Worm (Caenorhabditis elegans) whole organism, L4 larva: Measurements from ENCODE around the gene snt-1.
A peak's percentile ranks its signal among the peaks of the same experiment; 100 is the strongest.

ENCODE experiments used
- F37D6.2 ChIP-seq: sonication (generic microtip); optimal IDR thresholded peaks from 2 replicates; lab custom pipeline; 2016; ENCODE audit warnings: mild to moderate bottlenecking, missing genetic modification characterization, missing compliant biosample characterization
- aha-1 ChIP-seq: fragments of 150-350 bp; peaks from one replicate; lab custom pipeline; 2014; ENCODE audit warnings: missing biosample characterization, missing genetic modification characterization
- ceh-20 ChIP-seq: fragments of 200-800 bp; sonication (Bioruptor generic); IDR thresholded peaks from 2 replicates; pipeline ENCODE4 v1.3.6; 2022; ENCODE audit warnings: missing genetic modification reagents, missing genetic modification characterization, missing compliant biosample characterization
- ces-1 ChIP-seq: fragments of 150-350 bp; sonication (generic microtip); optimal IDR thresholded peaks from 4 replicates; lab custom pipeline; 2014; ENCODE audit warnings: missing biosample characterization, missing genetic modification reagents, missing genetic modification characterization
- cey-2 ChIP-seq: sonication (generic microtip); optimal IDR thresholded peaks from 3 replicates; lab custom pipeline; 2017; ENCODE audit warnings: missing genetic modification characterization, mild to moderate bottlenecking, missing compliant biosample characterization, antibody characterized with exemption, borderline replicate concordance; ENCODE audit not compliant: insufficient read depth
- daf-16 ChIP-seq, 3 experiments: sonication (generic microtip); optimal IDR thresholded peaks; 2 replicates each; lab custom pipeline; 2016 to 2017; ENCODE audit warnings: missing genetic modification characterization in 3 of 3, missing genetic modification reagents in 3 of 3, mild to moderate bottlenecking in 2 of 3, missing compliant biosample characterization in 2 of 3, missing biosample characterization in 1 of 3, moderate library complexity in 1 of 3
- daf-19 ChIP-seq: fragments of 200-800 bp; sonication (Bioruptor generic); conservative IDR thresholded peaks from 2 replicates; pipeline ENCODE4 v1.3.6; 2022; ENCODE audit warnings: missing genetic modification characterization, missing compliant biosample characterization
- dmd-6 ChIP-seq: fragments of 200-800 bp; sonication (Bioruptor generic); IDR thresholded peaks from 2 replicates; pipeline ENCODE4 v1.3.6; 2022; ENCODE audit warnings: missing genetic modification reagents, missing genetic modification characterization, missing compliant biosample characterization
- dve-1 ChIP-seq: sonication (generic microtip); optimal IDR thresholded peaks from 2 replicates; lab custom pipeline; 2017; ENCODE audit warnings: antibody characterized with exemption, mild to moderate bottlenecking, missing genetic modification characterization, missing compliant biosample characterization; ENCODE audit not compliant: insufficient read depth
- fkh-10 ChIP-seq: fragments of 150-350 bp; optimal IDR thresholded peaks from 2 replicates; lab custom pipeline; 2014; ENCODE audit warnings: missing biosample characterization, missing genetic modification reagents, missing genetic modification characterization
- fos-1 ChIP-seq: fragments of 150-350 bp; optimal IDR thresholded peaks from 2 replicates; lab custom pipeline; 2014; ENCODE audit warnings: missing biosample characterization, missing genetic modification characterization
- gei-8 ChIP-seq: fragments of 200-800 bp; sonication (Bioruptor generic); optimal IDR thresholded peaks from 2 replicates; lab custom pipeline; 2018; ENCODE audit warnings: mild to moderate bottlenecking, missing genetic modification characterization, missing compliant biosample characterization
- hif-1 ChIP-seq, 2 experiments: sonication (generic microtip); optimal IDR thresholded peaks; 2 replicates each; lab custom pipeline; 2016 to 2017; ENCODE audit warnings: missing compliant biosample characterization in 2 of 2, missing genetic modification characterization in 2 of 2, missing genetic modification reagents in 2 of 2, missing genotype in 2 of 2, mild to moderate bottlenecking in 1 of 2
- hlh-11 ChIP-seq: fragments of 200-800 bp; sonication (Bioruptor generic); optimal IDR thresholded peaks from 2 replicates; lab custom pipeline; 2018; ENCODE audit warnings: mild to moderate bottlenecking, missing genetic modification characterization, missing compliant biosample characterization
- hlh-30 ChIP-seq: sonication (generic microtip); optimal IDR thresholded peaks from 2 replicates; lab custom pipeline; 2017; ENCODE audit warnings: antibody characterized with exemption, mild to moderate bottlenecking, missing genetic modification characterization, missing compliant biosample characterization; ENCODE audit not compliant: insufficient read depth
- hmg-1.1 ChIP-seq: fragments of 200-800 bp; sonication (Bioruptor generic); IDR thresholded peaks from 2 replicates; pipeline ENCODE4 v1.3.6; 2022; ENCODE audit warnings: missing genetic modification reagents, missing genetic modification characterization, missing compliant biosample characterization
- lsy-2 ChIP-seq, 2 experiments: fragments of 150-350 bp in 1 of 2; sonication (generic microtip) in 1 of 2; optimal IDR thresholded peaks; 2 replicates each; lab custom pipeline; 2014 to 2017; ENCODE audit warnings: missing biosample characterization in 2 of 2, missing genetic modification characterization in 2 of 2
- mdl-1 ChIP-seq, 2 experiments: fragments of 150-350 bp in 1 of 2; sonication (generic microtip) in 1 of 2; optimal IDR thresholded peaks; 2 replicates each; lab custom pipeline; 2014 to 2017; ENCODE audit warnings: missing biosample characterization in 2 of 2, missing genetic modification characterization in 2 of 2
- mdt-29 ChIP-seq: fragments of 200-800 bp; sonication (Bioruptor generic); IDR thresholded peaks from 2 replicates; pipeline ENCODE4 v1.3.6; 2022; ENCODE audit warnings: missing genetic modification reagents, missing genetic modification characterization, missing compliant biosample characterization
- mep-1 ChIP-seq: fragments of 150-350 bp; sonication (generic microtip); optimal IDR thresholded peaks from 3 replicates; lab custom pipeline; 2014; ENCODE audit warnings: missing biosample characterization, missing genetic modification characterization
- mes-2 ChIP-seq: sonication (generic microtip); optimal IDR thresholded peaks from 2 replicates; lab custom pipeline; 2016; ENCODE audit warnings: missing genotype, mild to moderate bottlenecking, missing genetic modification characterization, missing compliant biosample characterization; ENCODE audit not compliant: poor library complexity, severe bottlenecking
- mxl-3 ChIP-seq: fragments of 200-800 bp; sonication (Bioruptor generic); optimal IDR thresholded peaks from 2 replicates; lab custom pipeline; 2018; ENCODE audit warnings: mild to moderate bottlenecking, missing genetic modification characterization, missing compliant biosample characterization
- nhr-102 ChIP-seq: sonication (generic microtip); optimal IDR thresholded peaks from 2 replicates; lab custom pipeline; 2016; ENCODE audit warnings: mild to moderate bottlenecking, missing genetic modification characterization, moderate library complexity, missing compliant biosample characterization
- nhr-11 ChIP-seq: fragments of 150-350 bp; optimal IDR thresholded peaks from 2 replicates; lab custom pipeline; 2014; ENCODE audit warnings: missing biosample characterization, missing genetic modification characterization
- nhr-25 ChIP-seq: sonication (generic microtip); optimal IDR thresholded peaks from 2 replicates; lab custom pipeline; 2017; ENCODE audit warnings: missing genetic modification characterization, mild to moderate bottlenecking, missing compliant biosample characterization, antibody characterized with exemption, moderate library complexity, borderline replicate concordance; ENCODE audit not compliant: insufficient read depth
- nhr-28 ChIP-seq: fragments of 150-350 bp; optimal IDR thresholded peaks from 2 replicates; lab custom pipeline; 2014; ENCODE audit warnings: missing biosample characterization, missing genetic modification characterization
- nhr-48 ChIP-seq: sonication (generic microtip); optimal IDR thresholded peaks from 2 replicates; lab custom pipeline; 2016; ENCODE audit warnings: mild to moderate bottlenecking, missing genetic modification characterization, missing compliant biosample characterization
- nhr-6 ChIP-seq: fragments of 150-350 bp; optimal IDR thresholded peaks from 2 replicates; lab custom pipeline; 2014; ENCODE audit warnings: missing biosample characterization, missing genetic modification characterization
- nhr-77 ChIP-seq: fragments of 150-350 bp; optimal IDR thresholded peaks from 2 replicates; lab custom pipeline; 2014; ENCODE audit warnings: missing biosample characterization, missing genetic modification characterization
- php-3 ChIP-seq: fragments of 200-800 bp; sonication (Bioruptor generic); IDR thresholded peaks from 2 replicates; pipeline ENCODE4 v1.3.6; 2022; ENCODE audit warnings: missing genetic modification reagents, missing genetic modification characterization, missing compliant biosample characterization
- pqm-1 ChIP-seq: sonication (generic microtip); optimal IDR thresholded peaks from 2 replicates; lab custom pipeline; 2017; ENCODE audit warnings: missing biosample characterization, missing genetic modification characterization
- snpc-1.2 ChIP-seq: fragments of 200-800 bp; sonication (Bioruptor generic); IDR thresholded peaks from 2 replicates; pipeline ENCODE4 v1.3.6; 2022; ENCODE audit warnings: missing genetic modification reagents, missing genetic modification characterization, missing compliant biosample characterization
- tag-97 ChIP-seq: fragments of 200-800 bp; sonication (Bioruptor generic); IDR thresholded peaks from 2 replicates; pipeline ENCODE4 v1.3.6; 2022; ENCODE audit warnings: missing genetic modification characterization, missing compliant biosample characterization
- tra-1 ChIP-seq: fragments of 200-800 bp; sonication (Bioruptor generic); IDR thresholded peaks from 2 replicates; pipeline ENCODE4 v1.3.6; 2022; ENCODE audit warnings: missing genetic modification reagents, missing genetic modification characterization, missing compliant biosample characterization
- unc-62 ChIP-seq, 3 experiments: fragments of 150-350 bp in 1 of 3; sonication (generic microtip); optimal IDR thresholded peaks in 2 of 3; peaks in 1 of 3; 1 replicate in 1 of 3; 2 replicates in 2 of 3; lab custom pipeline; 2014 to 2017; ENCODE audit warnings: missing biosample characterization in 3 of 3, missing genetic modification characterization in 3 of 3, missing genetic modification reagents in 3 of 3, missing genotype in 1 of 3

snt-1 gene

DNA sequence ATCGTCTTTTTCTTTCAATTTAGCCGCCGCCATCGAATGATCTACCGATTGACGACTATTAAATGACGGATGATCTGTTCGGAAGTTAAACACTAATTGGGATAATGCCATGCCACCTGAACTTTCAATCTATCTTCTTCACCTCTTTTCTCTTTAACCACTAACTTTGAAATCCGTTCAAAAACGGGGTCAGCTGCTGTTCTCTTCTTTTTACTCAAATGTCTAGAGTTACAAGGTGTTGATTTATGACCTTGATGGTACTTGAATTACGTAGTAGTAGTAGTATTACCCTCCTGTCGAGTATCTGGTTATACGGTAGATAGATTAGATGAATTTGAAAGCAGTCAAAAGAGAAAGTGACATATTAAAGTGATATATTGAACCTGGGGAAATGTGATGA, 10.4 kb downstream of the snt-1 start:
- TF ChIP-seq lsy-2 (tag; optimal IDR thresholded peaks at IDR 0.05; lab: Kevin White, UChicago): peak in 1 of 2 experiments; percentile 62
- TF ChIP-seq hmg-1.1 (GFP tag; lab: Robert Waterston, UW): no peak
- TF ChIP-seq hlh-11 (tag; lab: Kevin White, UChicago): peak; percentile 14
- TF ChIP-seq mdl-1 (tag; optimal IDR thresholded peaks at IDR 0.05; lab: Kevin White, UChicago): peak in 1 of 2 experiments; percentile 12
- TF ChIP-seq nhr-25: peak; percentile 67
- peak; percentile 42 for TF ChIP-seq hlh-30 (tag; lab: Kevin White, UChicago)
- no peak for TF ChIP-seq tag-97 (GFP tag; lab: Robert Waterston, UW)
- TF ChIP-seq mep-1 (tag; lab: Kevin White, UChicago): peak; percentile 20
- TF ChIP-seq nhr-28 (tag; lab: Kevin White, UChicago): peak; percentile 37
- no peak for TF ChIP-seq ces-1

DNA sequence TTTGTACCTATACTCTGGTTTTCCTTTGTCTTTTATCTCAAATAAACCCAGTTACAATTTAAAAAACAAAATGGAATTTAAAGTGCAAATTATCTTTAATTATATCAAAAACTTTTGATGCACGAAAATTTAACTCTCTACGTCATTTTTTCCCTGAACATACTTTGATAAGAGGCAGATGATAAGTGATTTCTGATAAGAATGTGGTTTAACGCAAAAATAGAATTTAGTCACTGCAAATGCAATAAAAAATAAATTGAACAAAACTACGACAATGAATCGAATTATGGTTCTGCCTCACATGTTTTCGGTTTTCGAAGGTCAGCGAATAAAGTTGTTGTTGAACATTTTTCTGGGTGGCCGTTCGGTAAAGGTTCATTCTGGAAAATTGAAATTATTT, 11.1 kb downstream of the snt-1 start:
- no peak for TF ChIP-seq daf-16 (GFP tag; optimal IDR thresholded peaks at IDR 0.05; lab: Kevin White, UChicago)
- peak; percentile 61 for TF ChIP-seq daf-16 (tag; optimal IDR thresholded peaks at IDR 0.05; lab: Kevin White, UChicago)
- no peak for TF ChIP-seq nhr-102
- TF ChIP-seq nhr-77 (tag; lab: Kevin White, UChicago): peak; percentile 74
- no peak for TF ChIP-seq nhr-6 (tag; lab: Kevin White, UChicago)
- TF ChIP-seq hlh-11 (tag; lab: Kevin White, UChicago): peak; percentile 15
- TF ChIP-seq tra-1 (GFP tag; lab: Robert Waterston, UW): peak; percentile 86
- peak; percentile 79 for TF ChIP-seq nhr-28 (tag; lab: Kevin White, UChicago)
- no peak for TF ChIP-seq fos-1 (tag; lab: Kevin White, UChicago)
- TF ChIP-seq dmd-6 (GFP tag; lab: Robert Waterston, UW): peak; percentile 66
- peak; percentile 32 for TF ChIP-seq dve-1
- peak in 1 of 2 experiments; percentile 28 for TF ChIP-seq unc-62 (GFP tag; optimal IDR thresholded peaks at IDR 0.05 in 1 of 2; lab: Kevin White, UChicago)
- no peak for TF ChIP-seq unc-62 (tag; optimal IDR thresholded peaks at IDR 0.05; lab: Kevin White, UChicago)
- TF ChIP-seq php-3 (GFP tag; lab: Robert Waterston, UW): 0 out of 2 replicates have a peak, but pooled peaks have one; percentile 21
- peak; percentile 65 for TF ChIP-seq ces-1
- TF ChIP-seq nhr-48: no peak
- peak in 1 of 2 experiments; percentile 40 for TF ChIP-seq lsy-2 (tag; optimal IDR thresholded peaks at IDR 0.05; lab: Kevin White, UChicago)
- peak; percentile 82 for TF ChIP-seq pqm-1 (tag; lab: Kevin White, UChicago)
- TF ChIP-seq fkh-10 (GFP tag; lab: Kevin White, UChicago): peak; percentile 35
- TF ChIP-seq, all 104 proteins: peak for 13

DNA sequence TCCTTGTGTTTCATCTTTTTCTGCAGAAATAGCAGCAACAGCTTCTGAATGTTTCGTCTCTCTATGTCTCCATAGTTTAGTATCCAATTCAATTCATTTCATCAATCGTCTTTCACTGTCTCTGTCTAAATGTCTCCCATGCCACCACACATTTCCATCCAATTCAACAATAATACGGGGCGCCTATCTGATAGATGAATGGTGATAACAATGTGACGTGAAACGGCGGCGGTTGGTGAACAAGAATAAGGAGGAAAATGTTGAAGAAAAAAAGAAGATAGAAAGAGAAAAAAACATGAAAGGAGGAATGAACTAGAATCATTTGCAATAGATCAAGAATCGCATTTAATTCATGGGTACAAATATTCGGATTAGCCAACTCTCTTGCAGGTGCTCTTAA, 11.6 kb downstream of the snt-1 start:
- no peak for TF ChIP-seq snpc-1.2 (GFP tag; lab: Robert Waterston, UW)
- peak; percentile 61 for TF ChIP-seq mep-1 (tag; lab: Kevin White, UChicago)
- TF ChIP-seq mdl-1 (tag; optimal IDR thresholded peaks at IDR 0.05; lab: Kevin White, UChicago): peak; percentile 1 to 87
- TF ChIP-seq hmg-1.1 (GFP tag; lab: Robert Waterston, UW): 0 out of 2 replicates have a peak, but pooled peaks have one; percentile 20
- TF ChIP-seq nhr-77 (tag; lab: Kevin White, UChicago): no peak
- TF ChIP-seq mdt-29 (GFP tag; lab: Robert Waterston, UW): no peak
- TF ChIP-seq nhr-25: no peak
- no peak for TF ChIP-seq daf-19
- peak in 1 of 2 experiments; percentile 44 for TF ChIP-seq daf-16 (GFP tag; optimal IDR thresholded peaks at IDR 0.05; lab: Kevin White, UChicago)
- TF ChIP-seq daf-16 (tag; optimal IDR thresholded peaks at IDR 0.05; lab: Kevin White, UChicago): peak; percentile 30
- peak; percentile 94 for TF ChIP-seq tra-1 (GFP tag; lab: Robert Waterston, UW)
- peak; percentile 58 to 64 for TF ChIP-seq lsy-2 (tag; optimal IDR thresholded peaks at IDR 0.05; lab: Kevin White, UChicago)
- peak; percentile 13 for TF ChIP-seq gei-8 (GFP tag; lab: Kevin White, UChicago)
- peak; percentile 87 for TF ChIP-seq cey-2 (tag; lab: Kevin White, UChicago)
- TF ChIP-seq nhr-28 (tag; lab: Kevin White, UChicago): peak; percentile 92
- TF ChIP-seq unc-62 (GFP tag; optimal IDR thresholded peaks at IDR 0.05 in 1 of 2; lab: Kevin White, UChicago): peak in 1 of 2 experiments; percentile 99
- TF ChIP-seq unc-62 (tag; optimal IDR thresholded peaks at IDR 0.05; lab: Kevin White, UChicago): no peak
- TF ChIP-seq hlh-11 (tag; lab: Kevin White, UChicago): peak; percentile 89
- peak; percentile 87 for TF ChIP-seq mxl-3
- no peak for TF ChIP-seq F37D6.2
- peak; percentile 68 for TF ChIP-seq hlh-30 (tag; lab: Kevin White, UChicago)
- peak; percentile 60; the same call in 1 of the 2 replicates for TF ChIP-seq ceh-20 (GFP tag; lab: Robert Waterston, UW)
- peak; percentile 80 for TF ChIP-seq pqm-1 (tag; lab: Kevin White, UChicago)
- TF ChIP-seq mes-2 (tag; lab: Kevin White, UChicago): peak; percentile 46
- peak; percentile 78 for TF ChIP-seq nhr-48
- peak; percentile 97 for TF ChIP-seq aha-1 (tag; lab: Kevin White, UChicago)
- peak in 1 of 2 experiments; percentile 12 for TF ChIP-seq hif-1 (tag; optimal IDR thresholded peaks at IDR 0.05; lab: Kevin White, UChicago)
- peak; percentile 80 for TF ChIP-seq dmd-6 (GFP tag; lab: Robert Waterston, UW)
- peak; percentile 64 for TF ChIP-seq nhr-11 (tag; lab: Kevin White, UChicago)
- TF ChIP-seq dve-1: peak; percentile 71
- TF ChIP-seq, all 104 proteins: peak for 22
